Fruit fly (Drosophila melanogaster) whole organism, prepupa: ENCODE measurements around the gene mxt.

Experiments used
- Blimp-1 ChIP-seq: fragments of 200-800 bp; sonication (Bioruptor generic); optimal IDR thresholded peaks from 3 replicates; lab custom pipeline; 2017; ENCODE audit warnings: missing biosample characterization, missing genetic modification characterization, mild to moderate bottlenecking, moderate library complexity, missing genetic modification reagents
- CG10631 ChIP-seq: fragments of 200-800 bp; sonication (Bioruptor generic); optimal IDR thresholded peaks from 2 replicates; lab custom pipeline; 2016; ENCODE audit warnings: missing biosample characterization, missing genetic modification characterization
- CG10669 ChIP-seq: fragments of 200-800 bp; sonication (Bioruptor generic); optimal IDR thresholded peaks from 3 replicates; lab custom pipeline; 2018; ENCODE audit warnings: missing biosample characterization, mild to moderate bottlenecking, missing genetic modification characterization, moderate library complexity
- CG11294 ChIP-seq: fragments of 200-800 bp; sonication (Bioruptor generic); IDR thresholded peaks from 2 replicates; pipeline ENCODE4 v1.3.6; 2022; ENCODE audit warnings: missing biosample characterization, missing genetic modification characterization
- CG11902 ChIP-seq: fragments of 200-800 bp; sonication (Bioruptor generic); optimal IDR thresholded peaks from 3 replicates; lab custom pipeline; 2016; ENCODE audit warnings: missing biosample characterization, missing genetic modification characterization
- CG1621 ChIP-seq: fragments of 200-800 bp; sonication (Bioruptor generic); optimal IDR thresholded peaks from 3 replicates; lab custom pipeline; 2018; ENCODE audit warnings: missing biosample characterization, mild to moderate bottlenecking, missing genetic modification characterization
- CG3032 ChIP-seq: fragments of 200-800 bp; optimal IDR thresholded peaks from 2 replicates; lab custom pipeline; 2019; ENCODE audit warnings: missing biosample characterization, mild to moderate bottlenecking, missing genetic modification characterization, moderate library complexity
- CG31627 ChIP-seq: fragments of 200-800 bp; sonication (Bioruptor generic); optimal IDR thresholded peaks from 3 replicates; lab custom pipeline; 2016; ENCODE audit warnings: missing biosample characterization, missing genetic modification characterization
- CG32006 ChIP-seq: fragments of 200-800 bp; sonication (Bioruptor generic); optimal IDR thresholded peaks from 3 replicates; lab custom pipeline; 2017; ENCODE audit warnings: missing biosample characterization, mild to moderate bottlenecking, missing genetic modification characterization
- CG34406 ChIP-seq: fragments of 200-800 bp; sonication (Bioruptor generic); optimal IDR thresholded peaks from 3 replicates; lab custom pipeline; 2016; ENCODE audit warnings: missing biosample characterization, missing genetic modification characterization
- CG6792 ChIP-seq: fragments of 200-800 bp; sonication (Bioruptor generic); optimal IDR thresholded peaks from 3 replicates; lab custom pipeline; 2016; ENCODE audit warnings: missing biosample characterization, missing genetic modification characterization
- CG6808 ChIP-seq: fragments of 200-800 bp; sonication (Bioruptor generic); optimal IDR thresholded peaks from 3 replicates; lab custom pipeline; 2017; ENCODE audit warnings: missing biosample characterization, missing genetic modification characterization, mild to moderate bottlenecking, moderate library complexity, missing genetic modification reagents
- CG6854 ChIP-seq: fragments of 200-800 bp; sonication (Bioruptor generic); optimal IDR thresholded peaks from 2 replicates; lab custom pipeline; 2017; ENCODE audit warnings: missing biosample characterization, mild to moderate bottlenecking, missing genetic modification characterization
- CG8632 ChIP-seq: fragments of 200-800 bp; sonication (Bioruptor generic); optimal IDR thresholded peaks from 3 replicates; lab custom pipeline; 2016; ENCODE audit warnings: missing biosample characterization, missing genetic modification characterization
- CG9139 ChIP-seq: fragments of 200-800 bp; sonication (Bioruptor generic); optimal IDR thresholded peaks from 3 replicates; lab custom pipeline; 2017; ENCODE audit warnings: missing biosample characterization, mild to moderate bottlenecking, missing genetic modification characterization
- Eip78C ChIP-seq: fragments of 200-800 bp; sonication (Bioruptor generic); peaks from one replicate; lab custom pipeline; 2016; ENCODE audit warnings: missing biosample characterization, missing genetic modification characterization
- Ets96B ChIP-seq: fragments of 200-800 bp; optimal IDR thresholded peaks from 2 replicates; lab custom pipeline; 2019; ENCODE audit warnings: missing biosample characterization, mild to moderate bottlenecking, missing genetic modification characterization, moderate library complexity
- Gug ChIP-seq: fragments of 200-800 bp; sonication (Bioruptor generic); IDR thresholded peaks from 2 replicates; pipeline ENCODE4 v1.3.6; 2022; ENCODE audit warnings: missing biosample characterization, missing genetic modification characterization
- Hr38 ChIP-seq: sonication (Bioruptor generic); optimal IDR thresholded peaks from 2 replicates; lab custom pipeline; 2016; ENCODE audit warnings: missing biosample characterization, missing genetic modification characterization
- Hr39 ChIP-seq: fragments of 200-800 bp; sonication (Bioruptor generic); optimal IDR thresholded peaks from 2 replicates; lab custom pipeline; 2016; ENCODE audit warnings: missing biosample characterization, missing genetic modification characterization
- Hr4 ChIP-seq: fragments of 200-800 bp; sonication (Bioruptor generic); optimal IDR thresholded peaks from 3 replicates; lab custom pipeline; 2016; ENCODE audit warnings: missing biosample characterization, missing genetic modification characterization
- Met ChIP-seq: fragments of 200-800 bp; sonication (Bioruptor generic); optimal IDR thresholded peaks from 3 replicates; lab custom pipeline; 2016; ENCODE audit warnings: missing biosample characterization, missing genetic modification characterization
- OdsH ChIP-seq: fragments of 200-800 bp; sonication (Bioruptor generic); optimal IDR thresholded peaks from 3 replicates; lab custom pipeline; 2016; ENCODE audit warnings: missing biosample characterization, missing genetic modification characterization
- Sox102F ChIP-seq: fragments of 200-800 bp; sonication (Bioruptor generic); optimal IDR thresholded peaks from 2 replicates; lab custom pipeline; 2016; ENCODE audit warnings: missing biosample characterization, mild to moderate bottlenecking, missing genetic modification characterization
- Sox14 ChIP-seq: fragments of 200-800 bp; sonication (Bioruptor generic); optimal IDR thresholded peaks from 3 replicates; lab custom pipeline; 2016; ENCODE audit warnings: missing biosample characterization, missing genetic modification characterization
- Sox15 ChIP-seq: fragments of 200-800 bp; sonication (Bioruptor generic); optimal IDR thresholded peaks from 3 replicates; lab custom pipeline; 2016; ENCODE audit warnings: missing biosample characterization, missing genetic modification characterization
- acj6 ChIP-seq: fragments of 200-800 bp; sonication (Bioruptor generic); optimal IDR thresholded peaks from 3 replicates; lab custom pipeline; 2016; ENCODE audit warnings: missing biosample characterization, missing genetic modification characterization
- cyc ChIP-seq: fragments of 200-800 bp; sonication (Bioruptor generic); optimal IDR thresholded peaks from 3 replicates; lab custom pipeline; 2016; ENCODE audit warnings: missing biosample characterization, missing genetic modification characterization
- dsx ChIP-seq: fragments of 200-800 bp; optimal IDR thresholded peaks from 3 replicates; lab custom pipeline; 2019; ENCODE audit warnings: missing biosample characterization, mild to moderate bottlenecking, missing genetic modification characterization, moderate library complexity; ENCODE audit not compliant: poor library complexity, severe bottlenecking
- eg ChIP-seq: fragments of 200-800 bp; sonication (Bioruptor generic); IDR thresholded peaks from 3 replicates; pipeline ENCODE4 v1.3.6; 2022; ENCODE audit warnings: missing biosample characterization, missing genetic modification characterization
- esn ChIP-seq: fragments of 200-800 bp; sonication (Bioruptor generic); optimal IDR thresholded peaks from 2 replicates; lab custom pipeline; 2016; ENCODE audit warnings: missing biosample characterization, mild to moderate bottlenecking, missing genetic modification characterization, moderate library complexity
- fd59A ChIP-seq: fragments of 200-800 bp; sonication (Bioruptor generic); optimal IDR thresholded peaks from 2 replicates; lab custom pipeline; 2017; ENCODE audit warnings: missing biosample characterization, mild to moderate bottlenecking, missing genetic modification characterization, missing genetic modification reagents
- fd85E ChIP-seq: fragments of 200-800 bp; sonication (Bioruptor generic); optimal IDR thresholded peaks from 3 replicates; lab custom pipeline; 2016; ENCODE audit warnings: missing biosample characterization, missing genetic modification characterization
- pdm3 ChIP-seq: fragments of 200-800 bp; sonication (Bioruptor generic); optimal IDR thresholded peaks from 3 replicates; lab custom pipeline; 2016; ENCODE audit warnings: missing biosample characterization, missing genetic modification characterization
- salr ChIP-seq, 2 experiments: fragments of 200-800 bp; sonication (Bioruptor generic); optimal IDR thresholded peaks; 3 replicates each; lab custom pipeline; 2016 to 2018; ENCODE audit warnings: missing biosample characterization in 2 of 2, missing genetic modification characterization in 2 of 2, mild to moderate bottlenecking in 1 of 2
- spab ChIP-seq: fragments of 200-800 bp; sonication (Bioruptor generic); optimal IDR thresholded peaks from 2 replicates; lab custom pipeline; 2017; ENCODE audit warnings: missing biosample characterization, mild to moderate bottlenecking, missing genetic modification characterization, missing genetic modification reagents
- svp ChIP-seq: fragments of 200-800 bp; sonication (Bioruptor generic); peaks from one replicate; lab custom pipeline; 2016; ENCODE audit warnings: missing biosample characterization, missing genetic modification characterization
- topi ChIP-seq: fragments of 200-800 bp; sonication (Bioruptor generic); optimal IDR thresholded peaks from 3 replicates; lab custom pipeline; 2016; ENCODE audit warnings: missing biosample characterization, missing genetic modification characterization
- vri ChIP-seq: fragments of 200-800 bp; sonication (Bioruptor generic); optimal IDR thresholded peaks from 3 replicates; lab custom pipeline; 2016; ENCODE audit warnings: missing biosample characterization, mild to moderate bottlenecking, missing genetic modification characterization

mxt gene

dm6 chr2L:4891914-4892469 is 44.9 kb upstream of the mxt start, which contains the start of gene CG3036 (continued):
- TF ChIP-seq Sox102F (GFP tag; lab: Kevin White, UChicago) (no peak), CG11294 (GFP tag; lab: Robert Waterston, UW) (no peak), dsx (GFP tag; lab: Kevin White, UChicago) (peak; percentile 67), spab (GFP tag; lab: Kevin White, UChicago) (no peak), CG6854 (peak; percentile 51), vri (GFP tag; lab: Kevin White, UChicago) (peak; percentile 28), CG9139 (GFP tag; lab: Kevin White, UChicago) (peak; percentile 47), eg (peak; percentile 38; the same call in 2 of the 3 replicates), CG1621 (tag; lab: Kevin White, UChicago) (peak; percentile 40)

- TF ChIP-seq Hr38 (GFP tag; lab: Kevin White, UChicago) (no peak), pdm3 (GFP tag; lab: Kevin White, UChicago) (no peak), CG6808 (GFP tag; lab: Kevin White, UChicago) (no peak), cyc (no peak), Blimp-1 (no peak), Hr4 (no peak)
Measured at dm6 chr2L:4889451-4890045, 42.5 kb upstream of the mxt start, which contains the start of gene CG15625. Gene CG15625 (plus strand): TSS chr2L:4889995.

DNA sequence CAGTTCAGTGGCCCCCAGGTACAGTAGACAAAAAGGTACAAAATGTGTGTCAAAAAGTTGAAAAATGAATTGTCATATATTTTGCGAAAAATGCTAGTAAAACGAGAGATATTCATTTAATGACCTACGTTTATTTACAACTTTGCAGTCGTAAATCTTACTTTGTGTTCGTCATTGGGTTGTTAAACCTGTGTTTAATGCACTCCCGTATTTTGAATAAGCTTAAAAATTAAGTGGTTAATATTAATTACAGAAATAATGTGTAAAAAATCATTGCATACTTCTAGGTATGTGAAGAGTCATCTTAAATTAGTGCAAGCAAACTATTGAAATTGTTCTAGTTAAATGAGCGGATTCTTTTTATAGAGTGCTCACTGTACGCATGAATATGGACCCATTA is 41.4 kb upstream of the mxt start:
- peak; percentile 75 for TF ChIP-seq Eip78C (GFP tag; lab: Kevin White, UChicago)
- peak; percentile 6 for TF ChIP-seq CG1621 (tag; lab: Kevin White, UChicago)
- TF ChIP-seq CG34406 (GFP tag; lab: Kevin White, UChicago): no peak
- TF ChIP-seq svp: no peak
- peak; percentile 24 for TF ChIP-seq Met (GFP tag; lab: Kevin White, UChicago)
- TF ChIP-seq CG31627 (GFP tag; lab: Kevin White, UChicago): peak; percentile 1
- TF ChIP-seq esn: no peak
- TF ChIP-seq spab (GFP tag; lab: Kevin White, UChicago): peak; percentile 25
- peak; percentile 37 for TF ChIP-seq Ets96B (tag; lab: Kevin White, UChicago)
- no peak for TF ChIP-seq salr (GFP tag; optimal IDR thresholded peaks at IDR 0.05; lab: Kevin White, UChicago)
- no peak for TF ChIP-seq CG8632 (GFP tag; lab: Kevin White, UChicago)
- no peak for TF ChIP-seq Gug (GFP tag; lab: Robert Waterston, UW)
- TF ChIP-seq CG11902 (GFP tag; lab: Kevin White, UChicago): no peak
- peak; percentile 12 for TF ChIP-seq fd59A
- no peak for TF ChIP-seq Sox15
- TF ChIP-seq Sox102F (GFP tag; lab: Kevin White, UChicago): no peak
- TF ChIP-seq Blimp-1: no peak
- peak; percentile 25 for TF ChIP-seq CG10669
- TF ChIP-seq CG10631 (GFP tag; lab: Kevin White, UChicago): peak; percentile 44
- no peak for TF ChIP-seq CG11294 (GFP tag; lab: Robert Waterston, UW)
- TF ChIP-seq CG6792 (GFP tag; lab: Kevin White, UChicago): peak; percentile 2
- TF ChIP-seq OdsH (GFP tag; lab: Kevin White, UChicago): peak; percentile 30
- peak; percentile 7 for TF ChIP-seq Sox14
- TF ChIP-seq CG3032 (tag; lab: Kevin White, UChicago): peak; percentile 48
- TF ChIP-seq CG32006: peak; percentile 16
- TF ChIP-seq fd85E (GFP tag; lab: Kevin White, UChicago): no peak
- TF ChIP-seq CG6808 (GFP tag; lab: Kevin White, UChicago): peak; percentile 37
- TF ChIP-seq Hr4: peak; percentile 25
- peak; percentile 13 for TF ChIP-seq Hr39 (GFP tag; lab: Kevin White, UChicago)
- peak; percentile 12 for TF ChIP-seq acj6 (GFP tag; lab: Kevin White, UChicago)
- peak; percentile 8 for TF ChIP-seq topi (GFP tag; lab: Kevin White, UChicago)
